Worm (Caenorhabditis elegans) whole organism, L2 larva: ENCODE data around the gene C18D11.7.

ENCODE experiments used
- F13H6.1 ChIP-seq: sonication (generic microtip); optimal IDR thresholded peaks from 2 replicates; lab custom pipeline; 2016; ENCODE audit warnings: missing genetic modification characterization, missing compliant biosample characterization
- R02D3.7 ChIP-seq: fragments of 150-350 bp; optimal IDR thresholded peaks from 2 replicates; lab custom pipeline; 2014; ENCODE audit warnings: missing biosample characterization, missing genetic modification characterization
- Y55F3AM.14 ChIP-seq: fragments of 200-800 bp; sonication (Bioruptor generic); optimal IDR thresholded peaks from 2 replicates; lab custom pipeline; 2018; ENCODE audit warnings: mild to moderate bottlenecking, missing genetic modification characterization, missing compliant biosample characterization
- ZK546.5 ChIP-seq: sonication (generic microtip); optimal IDR thresholded peaks from 2 replicates; lab custom pipeline; 2017; ENCODE audit warnings: missing biosample characterization, missing genetic modification characterization
- alr-1 ChIP-seq: fragments of 150-350 bp; optimal IDR thresholded peaks from 2 replicates; lab custom pipeline; 2014; ENCODE audit warnings: missing biosample characterization, missing genetic modification characterization
- aly-2 ChIP-seq: fragments of 150-350 bp; optimal IDR thresholded peaks from 2 replicates; lab custom pipeline; 2014; ENCODE audit warnings: missing biosample characterization, missing genetic modification characterization
- ama-1 ChIP-seq: fragments of 150-350 bp; optimal IDR thresholded peaks from 2 replicates; lab custom pipeline; 2018; ENCODE audit warnings: inconsistent platforms
- blmp-1 ChIP-seq: sonication (generic microtip); optimal IDR thresholded peaks from 2 replicates; lab custom pipeline; 2017; ENCODE audit warnings: missing genetic modification characterization, mild to moderate bottlenecking, missing compliant biosample characterization, antibody characterized with exemption, moderate library complexity; ENCODE audit not compliant: insufficient read depth
- ceh-16 ChIP-seq: fragments of 150-350 bp; optimal IDR thresholded peaks from 2 replicates; lab custom pipeline; 2014; ENCODE audit warnings: missing biosample characterization, missing genetic modification characterization
- ceh-82 ChIP-seq: fragments of 150-350 bp; optimal IDR thresholded peaks from 2 replicates; lab custom pipeline; 2014; ENCODE audit warnings: missing biosample characterization, missing genetic modification characterization
- dmd-4 ChIP-seq: sonication (generic microtip); optimal IDR thresholded peaks from 2 replicates; lab custom pipeline; 2017; ENCODE audit warnings: missing biosample characterization, missing genetic modification characterization
- egl-27 ChIP-seq: sonication (generic microtip); optimal IDR thresholded peaks from 3 replicates; lab custom pipeline; 2017; ENCODE audit warnings: missing biosample characterization, missing genetic modification reagents, missing genetic modification characterization
- elt-3 ChIP-seq: sonication (generic microtip); optimal IDR thresholded peaks from 2 replicates; lab custom pipeline; 2017; ENCODE audit warnings: missing biosample characterization, missing genetic modification characterization
- fos-1 ChIP-seq: fragments of 150-350 bp; optimal IDR thresholded peaks from 2 replicates; lab custom pipeline; 2014; ENCODE audit warnings: missing biosample characterization, missing genetic modification characterization
- gmeb-1 ChIP-seq: fragments of 150-350 bp; optimal IDR thresholded peaks from 2 replicates; lab custom pipeline; 2014; ENCODE audit warnings: missing biosample characterization, missing genetic modification characterization
- lin-11 ChIP-seq: fragments of 150-350 bp; sonication (generic microtip); optimal IDR thresholded peaks from 2 replicates; lab custom pipeline; 2014; ENCODE audit warnings: missing biosample characterization, missing genetic modification characterization, inconsistent platforms, mixed read lengths
- lin-13 ChIP-seq: fragments of 150-350 bp; optimal IDR thresholded peaks from 2 replicates; lab custom pipeline; 2014; ENCODE audit warnings: missing biosample characterization, missing genetic modification reagents, missing genetic modification characterization
- lin-39 ChIP-seq: fragments of 150-350 bp; optimal IDR thresholded peaks from 2 replicates; lab custom pipeline; 2014; ENCODE audit warnings: missing biosample characterization, missing genetic modification reagents, missing genetic modification characterization
- lsy-2 ChIP-seq, 2 experiments: fragments of 150-350 bp in 1 of 2; sonication (generic microtip) in 1 of 2; optimal IDR thresholded peaks; 2 replicates each; lab custom pipeline; 2014 to 2017; ENCODE audit warnings: missing biosample characterization in 2 of 2, missing genetic modification characterization in 2 of 2
- mab-5 ChIP-seq: fragments of 150-350 bp; optimal IDR thresholded peaks from 2 replicates; lab custom pipeline; 2014; ENCODE audit warnings: missing biosample characterization, missing genetic modification characterization
- mbf-1 ChIP-seq: sonication (generic microtip); optimal IDR thresholded peaks from 2 replicates; lab custom pipeline; 2017; ENCODE audit warnings: missing biosample characterization, missing genetic modification characterization
- mdl-1 ChIP-seq, 2 experiments: fragments of 150-350 bp in 1 of 2; sonication (generic microtip) in 1 of 2; optimal IDR thresholded peaks; 2 replicates each; lab custom pipeline; 2017; ENCODE audit warnings: missing biosample characterization in 2 of 2, missing genetic modification characterization in 2 of 2
- nhr-10 ChIP-seq: sonication (generic microtip); optimal IDR thresholded peaks from 2 replicates; lab custom pipeline; 2017; ENCODE audit warnings: missing biosample characterization, missing genetic modification characterization
- nhr-11 ChIP-seq: fragments of 150-350 bp; optimal IDR thresholded peaks from 2 replicates; lab custom pipeline; 2014; ENCODE audit warnings: missing biosample characterization, missing genetic modification characterization
- nhr-12 ChIP-seq: fragments of 150-350 bp; optimal IDR thresholded peaks from 2 replicates; lab custom pipeline; 2014; ENCODE audit warnings: missing biosample characterization, missing genetic modification characterization
- nhr-129 ChIP-seq: fragments of 150-350 bp; optimal IDR thresholded peaks from 2 replicates; lab custom pipeline; 2014; ENCODE audit warnings: missing biosample characterization, missing genetic modification characterization
- nhr-21 ChIP-seq: fragments of 150-350 bp; optimal IDR thresholded peaks from 2 replicates; lab custom pipeline; 2014; ENCODE audit warnings: missing biosample characterization, missing genetic modification characterization
- nhr-23 ChIP-seq: fragments of 150-350 bp; optimal IDR thresholded peaks from 2 replicates; lab custom pipeline; 2014; ENCODE audit warnings: missing biosample characterization, missing genetic modification reagents, missing genetic modification characterization
- nhr-237 ChIP-seq: fragments of 150-350 bp; optimal IDR thresholded peaks from 2 replicates; lab custom pipeline; 2014; ENCODE audit warnings: missing biosample characterization, missing genetic modification characterization
- nhr-25 ChIP-seq: fragments of 150-350 bp; sonication (generic microtip); optimal IDR thresholded peaks from 3 replicates; lab custom pipeline; 2014; ENCODE audit warnings: missing biosample characterization, missing genetic modification characterization
- nhr-6 ChIP-seq: fragments of 150-350 bp; optimal IDR thresholded peaks from 2 replicates; lab custom pipeline; 2014; ENCODE audit warnings: missing biosample characterization, missing genetic modification characterization
- nhr-77 ChIP-seq: fragments of 150-350 bp; optimal IDR thresholded peaks from 2 replicates; lab custom pipeline; 2014; ENCODE audit warnings: missing biosample characterization, missing genetic modification characterization
- peb-1 ChIP-seq: fragments of 150-350 bp; optimal IDR thresholded peaks from 2 replicates; lab custom pipeline; 2014; ENCODE audit warnings: missing biosample characterization, missing genetic modification characterization
- sem-4 ChIP-seq: fragments of 150-350 bp; optimal IDR thresholded peaks from 2 replicates; lab custom pipeline; 2014; ENCODE audit warnings: missing biosample characterization, missing genetic modification reagents, missing genetic modification characterization
- skn-1 ChIP-seq: sonication (generic microtip); optimal IDR thresholded peaks from 2 replicates; lab custom pipeline; 2017; ENCODE audit warnings: missing biosample characterization, missing genetic modification characterization
- sma-3 ChIP-seq: sonication (generic microtip); optimal IDR thresholded peaks from 2 replicates; lab custom pipeline; 2016; ENCODE audit warnings: missing genetic modification reagents, missing genetic modification characterization, missing compliant biosample characterization
- snpc-4 ChIP-seq: fragments of 150-350 bp; optimal IDR thresholded peaks from 2 replicates; lab custom pipeline; 2014; ENCODE audit warnings: missing biosample characterization, missing genetic modification characterization
- unc-39 ChIP-seq: fragments of 150-350 bp; optimal IDR thresholded peaks from 2 replicates; lab custom pipeline; 2014; ENCODE audit warnings: missing biosample characterization, missing genetic modification characterization
- unc-55 ChIP-seq: fragments of 150-350 bp; sonication (generic microtip); optimal IDR thresholded peaks from 3 replicates; lab custom pipeline; 2014; ENCODE audit warnings: missing biosample characterization, missing genetic modification reagents, missing genetic modification characterization
- unc-62 ChIP-seq: fragments of 150-350 bp; optimal IDR thresholded peaks from 2 replicates; lab custom pipeline; 2014; ENCODE audit warnings: missing biosample characterization, missing genetic modification reagents, missing genetic modification characterization
- zag-1 ChIP-seq: fragments of 150-350 bp; optimal IDR thresholded peaks from 2 replicates; lab custom pipeline; 2014; ENCODE audit warnings: missing biosample characterization, missing genetic modification characterization
- ztf-1 ChIP-seq: fragments of 200-800 bp; sonication (Bioruptor generic); conservative IDR thresholded peaks from 2 replicates; pipeline ENCODE4 v1.3.6; 2022; ENCODE audit warnings: missing genetic modification characterization, missing compliant biosample characterization
- ztf-11 ChIP-seq: sonication (generic microtip); optimal IDR thresholded peaks from 2 replicates; lab custom pipeline; 2017; ENCODE audit warnings: missing biosample characterization, missing genetic modification characterization
- ztf-4 ChIP-seq: fragments of 150-350 bp; optimal IDR thresholded peaks from 2 replicates; lab custom pipeline; 2014; ENCODE audit warnings: missing biosample characterization, missing genetic modification characterization

Gene C18D11.7

DNA sequence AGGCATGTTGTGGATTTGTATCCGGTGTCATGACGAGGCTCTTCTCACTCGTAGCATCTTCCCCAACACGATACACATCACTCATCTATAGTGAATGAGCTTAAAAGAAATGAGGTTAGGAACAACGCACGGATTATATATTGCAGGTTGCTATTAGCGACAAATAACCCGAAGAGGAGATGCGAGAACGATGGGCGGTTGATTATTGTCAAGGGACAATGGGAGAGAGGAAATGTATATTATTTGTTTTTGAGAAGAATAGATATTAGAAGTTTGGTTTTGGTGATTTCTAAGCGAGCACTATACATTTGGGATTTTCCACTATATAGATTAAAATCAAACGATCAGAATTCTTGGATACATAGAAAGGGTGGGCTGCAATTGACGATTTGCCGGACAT, at the start of gene C18D11.7:
C18D11.7 (minus strand) TSS at position 101 of the 400 bp plus-strand sequence.
- TF ChIP-seq nhr-77 (no peak), ceh-16 (no peak), ama-1 (no peak), fos-1 (no peak), snpc-4 (no peak), mab-5 (tag; lab: Kevin White, UChicago) (no peak), skn-1 (tag; lab: Kevin White, UChicago) (no peak), ztf-4 (tag; lab: Kevin White, UChicago) (no peak), alr-1 (tag; lab: Kevin White, UChicago) (no peak), egl-27 (tag; lab: Kevin White, UChicago) (no peak), dmd-4 (tag; lab: Kevin White, UChicago) (no peak), nhr-21 (no peak), lin-13 (no peak), nhr-129 (tag; lab: Kevin White, UChicago) (no peak), Y55F3AM.14 (no peak), elt-3 (tag; lab: Kevin White, UChicago) (no peak)

ce11 chrIII:11853533-11853932, 46.9 kb upstream of the C18D11.7 start:
- TF ChIP-seq sma-3, result no peak
- no peak for TF ChIP-seq unc-39 (tag; lab: Kevin White, UChicago)
- no peak for TF ChIP-seq dmd-4 (tag; lab: Kevin White, UChicago)
- no peak for TF ChIP-seq unc-55 (GFP tag; lab: Kevin White, UChicago)
- TF ChIP-seq gmeb-1, result no peak
- TF ChIP-seq aly-2 (tag; lab: Kevin White, UChicago), result no peak
- TF ChIP-seq skn-1 (tag; lab: Kevin White, UChicago), result no peak
- no peak for TF ChIP-seq mab-5 (tag; lab: Kevin White, UChicago)
- no peak for TF ChIP-seq nhr-129 (tag; lab: Kevin White, UChicago)
- TF ChIP-seq fos-1, result no peak
- no peak for TF ChIP-seq ztf-11 (tag; lab: Kevin White, UChicago)
- no peak for TF ChIP-seq nhr-237 (tag; lab: Kevin White, UChicago)
- TF ChIP-seq nhr-12, result no peak
- no peak for TF ChIP-seq elt-3 (tag; lab: Kevin White, UChicago)
- TF ChIP-seq R02D3.7 (tag; lab: Kevin White, UChicago), result no peak
- no peak for TF ChIP-seq ztf-4 (tag; lab: Kevin White, UChicago)
- TF ChIP-seq ceh-82 (tag; lab: Kevin White, UChicago), result no peak
- no peak for TF ChIP-seq sem-4 (tag; lab: Kevin White, UChicago)

ce11 chrIII:11849590-11849989, 43.0 kb upstream of the C18D11.7 start:
- TF ChIP-seq ceh-16 (no peak), ZK546.5 (no peak), lin-13 (no peak), sma-3 (no peak)

DNA sequence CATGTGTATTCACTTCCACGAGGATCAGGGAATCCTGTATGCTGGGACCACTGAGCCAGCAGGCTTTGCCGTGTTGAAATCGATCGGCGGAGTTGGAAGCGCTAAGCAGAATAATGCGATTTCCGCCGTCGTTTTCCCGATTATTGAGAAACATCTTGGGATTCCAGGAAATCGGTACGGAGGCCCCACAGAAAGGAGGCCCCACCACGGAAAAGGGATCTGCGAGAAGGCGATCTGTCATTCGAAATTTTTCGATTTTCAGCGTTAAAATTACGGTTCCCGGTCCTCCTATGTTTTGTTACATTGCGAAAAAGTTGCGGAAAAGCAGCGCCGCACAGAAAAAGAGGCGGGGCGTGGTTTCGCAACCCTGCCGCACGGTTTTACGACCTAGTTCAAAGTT, 41.7 kb upstream of the C18D11.7 start:
- TF ChIP-seq unc-55 (GFP tag; lab: Kevin White, UChicago) (no peak), peb-1 (no peak), nhr-77 (no peak), sma-3 (no peak), unc-39 (tag; lab: Kevin White, UChicago) (no peak), nhr-6 (tag; lab: Kevin White, UChicago) (no peak), ceh-82 (tag; lab: Kevin White, UChicago) (no peak), fos-1 (no peak), ceh-16 (no peak), egl-27 (tag; lab: Kevin White, UChicago) (no peak), zag-1 (no peak)

- TF ChIP-seq nhr-23 (no peak), alr-1 (tag; lab: Kevin White, UChicago) (no peak), blmp-1 (no peak), snpc-4 (no peak), mdl-1 (tag; optimal IDR thresholded peaks at IDR 0.05; lab: Kevin White, UChicago) (no peak), ztf-11 (tag; lab: Kevin White, UChicago) (no peak), ztf-1 (GFP tag; lab: Robert Waterston, UW) (no peak), nhr-12 (no peak), nhr-237 (tag; lab: Kevin White, UChicago) (no peak), nhr-77 (no peak), nhr-129 (tag; lab: Kevin White, UChicago) (peak; percentile 41), unc-62 (GFP tag; lab: Kevin White, UChicago) (no peak), R02D3.7 (tag; lab: Kevin White, UChicago) (no peak), lin-11 (tag; lab: Kevin White, UChicago) (no peak), nhr-6 (tag; lab: Kevin White, UChicago) (no peak), nhr-25 (tag; lab: Kevin White, UChicago) (no peak), nhr-11 (tag; lab: Kevin White, UChicago) (no peak), mbf-1 (tag; lab: Kevin White, UChicago) (no peak), ztf-4 (tag; lab: Kevin White, UChicago) (no peak), ceh-16 (no peak), lsy-2 (tag; optimal IDR thresholded peaks at IDR 0.05; lab: Kevin White, UChicago) (peak; percentile 86 to 98), dmd-4 (tag; lab: Kevin White, UChicago) (no peak), nhr-10 (tag; lab: Kevin White, UChicago) (no peak), ceh-82 (tag; lab: Kevin White, UChicago) (no peak), fos-1 (no peak), lin-39 (tag; lab: Kevin White, UChicago) (no peak), skn-1 (tag; lab: Kevin White, UChicago) (no peak), unc-55 (GFP tag; lab: Kevin White, UChicago) (peak; percentile 64), unc-39 (tag; lab: Kevin White, UChicago) (no peak), F13H6.1 (tag; lab: Kevin White, UChicago) (no peak)
These were observed 41.1 kb upstream of the C18D11.7 start, which contains the start of gene mif-1 for ce11 chrIII:11847658-11848202. mif-1 (plus strand) TSS chrIII:11848152.
